Fruit fly (Drosophila melanogaster) whole organism, wandering third instar larva: ENCODE data around the gene CG42564.

Source experiments
- Abd-B ChIP-seq: fragments of >200 bp; optimal IDR thresholded peaks from 2 replicates; lab custom pipeline; 2017; ENCODE audit warnings: missing biosample characterization, missing genetic modification characterization
- CG32264 ChIP-seq: fragments of 200-800 bp; sonication (Bioruptor generic); optimal IDR thresholded peaks from 2 replicates; lab custom pipeline; 2016; ENCODE audit warnings: missing biosample characterization, missing genetic modification characterization
- CG9705 ChIP-seq: fragments of 200-800 bp; sonication (Bioruptor generic); optimal IDR thresholded peaks from 2 replicates; lab custom pipeline; 2018; ENCODE audit warnings: missing biosample characterization, mild to moderate bottlenecking, missing genetic modification characterization
- CrebA ChIP-seq: fragments of 200-800 bp; sonication (Bioruptor generic); optimal IDR thresholded peaks from 2 replicates; lab custom pipeline; 2016; ENCODE audit warnings: missing biosample characterization, mild to moderate bottlenecking, missing genetic modification characterization, borderline replicate concordance
- Dfd ChIP-seq: fragments of >200 bp; optimal IDR thresholded peaks from 2 replicates; lab custom pipeline; 2017; ENCODE audit warnings: missing biosample characterization, missing genetic modification characterization
- Dif ChIP-seq: fragments of 200-275, 200-300 bp; sonication (Bioruptor generic); optimal IDR thresholded peaks from 2 replicates; lab custom pipeline; 2018; ENCODE audit warnings: missing biosample characterization, missing genetic modification characterization; ENCODE audit not compliant: partially characterized antibody
- GATAd ChIP-seq: sonication (Bioruptor generic); optimal IDR thresholded peaks from 2 replicates; lab custom pipeline; 2016; ENCODE audit warnings: missing biosample characterization, missing genetic modification characterization
- HLH106 ChIP-seq: fragments of 200-800 bp; optimal IDR thresholded peaks from 3 replicates; lab custom pipeline; 2019; ENCODE audit warnings: missing biosample characterization, mild to moderate bottlenecking, missing genetic modification characterization, moderate library complexity
- Hnf4 ChIP-seq: fragments of 200-800 bp; sonication (Bioruptor generic); optimal IDR thresholded peaks from 2 replicates; lab custom pipeline; 2016; ENCODE audit warnings: missing biosample characterization, mild to moderate bottlenecking, missing genetic modification characterization
- Hr78 ChIP-seq: fragments of >200 bp; optimal IDR thresholded peaks from 2 replicates; lab custom pipeline; 2017; ENCODE audit warnings: missing biosample characterization, missing genetic modification characterization
- Hr83 ChIP-seq: fragments of 200-300 bp; sonication (Bioruptor generic); optimal IDR thresholded peaks from 2 replicates; lab custom pipeline; 2016; ENCODE audit warnings: missing biosample characterization, mild to moderate bottlenecking, missing genetic modification characterization, moderate library complexity; ENCODE audit not compliant: poor library complexity, severe bottlenecking
- Jra ChIP-seq: sonication (Bioruptor generic); optimal IDR thresholded peaks from 2 replicates; lab custom pipeline; 2016; ENCODE audit warnings: missing biosample characterization, missing genetic modification characterization
- Mio ChIP-seq: sonication (Bioruptor generic); optimal IDR thresholded peaks from 2 replicates; lab custom pipeline; 2016; ENCODE audit warnings: missing biosample characterization, missing genetic modification characterization
- Myc ChIP-seq: fragments of >200 bp; optimal IDR thresholded peaks from 2 replicates; lab custom pipeline; 2017
- N ChIP-seq: fragments of >200 bp; optimal IDR thresholded peaks from 2 replicates; lab custom pipeline; 2018; ENCODE audit warnings: missing biosample characterization, missing external identifiers, missing genetic modification characterization
- OdsH ChIP-seq: fragments of 200-800 bp; sonication (Bioruptor generic); optimal IDR thresholded peaks from 2 replicates; lab custom pipeline; 2016; ENCODE audit warnings: missing biosample characterization, mild to moderate bottlenecking, missing genetic modification characterization
- Rel ChIP-seq, 2 experiments: fragments of 200-800 bp; sonication (Bioruptor generic) in 1 of 2; optimal IDR thresholded peaks; 2 replicates in 1 of 2; 3 replicates in 1 of 2; lab custom pipeline; 2016 to 2019; ENCODE audit warnings: mild to moderate bottlenecking in 2 of 2, missing biosample characterization in 2 of 2, missing genetic modification characterization in 2 of 2, moderate library complexity in 1 of 2
- Sp1 ChIP-seq: fragments of 200-800 bp; sonication (Bioruptor generic); optimal IDR thresholded peaks from 3 replicates; lab custom pipeline; 2019; ENCODE audit warnings: missing biosample characterization, mild to moderate bottlenecking, missing genetic modification characterization, moderate library complexity
- Vsx2 ChIP-seq: fragments of 200-300, 225-300 bp; sonication (Bioruptor generic); optimal IDR thresholded peaks from 2 replicates; lab custom pipeline; 2018; ENCODE audit warnings: missing biosample characterization, missing genetic modification characterization; ENCODE audit not compliant: partially characterized antibody
- br ChIP-seq: fragments of 200-800 bp; sonication (Bioruptor generic); optimal IDR thresholded peaks from 2 replicates; lab custom pipeline; 2016; ENCODE audit warnings: missing biosample characterization, missing genetic modification characterization
- brk ChIP-seq: fragments of 200-800 bp; sonication (Bioruptor generic); optimal IDR thresholded peaks from 2 replicates; lab custom pipeline; 2016; ENCODE audit warnings: missing biosample characterization, mild to moderate bottlenecking, missing genetic modification characterization
- dl ChIP-seq, 2 experiments: fragments of 175-275, 200-275 bp in 1 of 2; fragments of 200-275 bp in 1 of 2; sonication (Bioruptor generic); optimal IDR thresholded peaks; lab custom pipeline; 2018; ENCODE audit warnings: mild to moderate bottlenecking in 2 of 2, missing biosample characterization in 2 of 2, missing genetic modification characterization in 2 of 2, moderate library complexity in 2 of 2; ENCODE audit not compliant: partially characterized antibody in 2 of 2, insufficient read depth in 1 of 2
- dmrt93B ChIP-seq: fragments of 200-800 bp; sonication (Bioruptor generic); optimal IDR thresholded peaks from 2 replicates; lab custom pipeline; 2018; ENCODE audit warnings: missing biosample characterization, mild to moderate bottlenecking, missing genetic modification characterization
- dsf ChIP-seq: sonication (Bioruptor generic); optimal IDR thresholded peaks from 2 replicates; lab custom pipeline; 2016; ENCODE audit warnings: missing biosample characterization, missing genetic modification characterization, borderline replicate concordance
- ey ChIP-seq: fragments of 200-800 bp; sonication (Bioruptor generic); optimal IDR thresholded peaks from 2 replicates; lab custom pipeline; 2016; ENCODE audit warnings: missing biosample characterization, missing genetic modification characterization
- foxo ChIP-seq, 2 experiments: fragments of 200-800 bp; sonication (Bioruptor generic); optimal IDR thresholded peaks; 2 replicates in 1 of 2; 3 replicates in 1 of 2; lab custom pipeline; 2016 to 2017; ENCODE audit warnings: missing biosample characterization in 2 of 2, missing genetic modification characterization in 2 of 2
- fru ChIP-seq: fragments of 200-800 bp; sonication (Bioruptor generic); optimal IDR thresholded peaks from 3 replicates; lab custom pipeline; 2016; ENCODE audit warnings: missing biosample characterization, mild to moderate bottlenecking, missing genetic modification characterization
- h ChIP-seq: fragments of 200-800 bp; sonication (Bioruptor generic); optimal IDR thresholded peaks from 3 replicates; lab custom pipeline; 2016; ENCODE audit warnings: missing biosample characterization, mild to moderate bottlenecking, missing genetic modification characterization
- jim ChIP-seq: fragments of 175-275, 200-325 bp; sonication (Bioruptor generic); optimal IDR thresholded peaks from 2 replicates; lab custom pipeline; 2016; ENCODE audit warnings: missing biosample characterization, mild to moderate bottlenecking, missing genetic modification characterization
- lola ChIP-seq: fragments of >200 bp; optimal IDR thresholded peaks from 2 replicates; lab custom pipeline; 2017; ENCODE audit warnings: missing biosample characterization, missing genetic modification characterization
- pan ChIP-seq: fragments of >200 bp; optimal IDR thresholded peaks from 2 replicates; lab custom pipeline; 2017
- psq ChIP-seq: fragments of 200-800 bp; sonication (Bioruptor generic); optimal IDR thresholded peaks from 3 replicates; lab custom pipeline; 2017; ENCODE audit warnings: missing biosample characterization, mild to moderate bottlenecking, missing genetic modification characterization, moderate library complexity
- rgr ChIP-seq: fragments of 200-800 bp; sonication (Bioruptor generic); optimal IDR thresholded peaks from 3 replicates; lab custom pipeline; 2016; ENCODE audit warnings: missing biosample characterization, mild to moderate bottlenecking, missing genetic modification characterization
- sage ChIP-seq: fragments of 200-800 bp; sonication (Bioruptor generic); optimal IDR thresholded peaks from 2 replicates; lab custom pipeline; 2016; ENCODE audit warnings: missing biosample characterization, mild to moderate bottlenecking, missing genetic modification characterization
- sv ChIP-seq: fragments of 200-800 bp; sonication (Bioruptor generic); optimal IDR thresholded peaks from 3 replicates; lab custom pipeline; 2016; ENCODE audit warnings: missing biosample characterization, missing genetic modification characterization
- tai ChIP-seq: sonication (Bioruptor generic); optimal IDR thresholded peaks from 2 replicates; lab custom pipeline; 2016; ENCODE audit warnings: missing biosample characterization, missing genetic modification characterization
- usp ChIP-seq: fragments of >200 bp; optimal IDR thresholded peaks from 2 replicates; lab custom pipeline; 2017; ENCODE audit warnings: missing biosample characterization, missing genetic modification characterization
- woc ChIP-seq: sonication (Bioruptor generic); optimal IDR thresholded peaks from 2 replicates; lab custom pipeline; 2016; ENCODE audit warnings: missing biosample characterization, mild to moderate bottlenecking, missing genetic modification characterization

Gene CG42564

DNA sequence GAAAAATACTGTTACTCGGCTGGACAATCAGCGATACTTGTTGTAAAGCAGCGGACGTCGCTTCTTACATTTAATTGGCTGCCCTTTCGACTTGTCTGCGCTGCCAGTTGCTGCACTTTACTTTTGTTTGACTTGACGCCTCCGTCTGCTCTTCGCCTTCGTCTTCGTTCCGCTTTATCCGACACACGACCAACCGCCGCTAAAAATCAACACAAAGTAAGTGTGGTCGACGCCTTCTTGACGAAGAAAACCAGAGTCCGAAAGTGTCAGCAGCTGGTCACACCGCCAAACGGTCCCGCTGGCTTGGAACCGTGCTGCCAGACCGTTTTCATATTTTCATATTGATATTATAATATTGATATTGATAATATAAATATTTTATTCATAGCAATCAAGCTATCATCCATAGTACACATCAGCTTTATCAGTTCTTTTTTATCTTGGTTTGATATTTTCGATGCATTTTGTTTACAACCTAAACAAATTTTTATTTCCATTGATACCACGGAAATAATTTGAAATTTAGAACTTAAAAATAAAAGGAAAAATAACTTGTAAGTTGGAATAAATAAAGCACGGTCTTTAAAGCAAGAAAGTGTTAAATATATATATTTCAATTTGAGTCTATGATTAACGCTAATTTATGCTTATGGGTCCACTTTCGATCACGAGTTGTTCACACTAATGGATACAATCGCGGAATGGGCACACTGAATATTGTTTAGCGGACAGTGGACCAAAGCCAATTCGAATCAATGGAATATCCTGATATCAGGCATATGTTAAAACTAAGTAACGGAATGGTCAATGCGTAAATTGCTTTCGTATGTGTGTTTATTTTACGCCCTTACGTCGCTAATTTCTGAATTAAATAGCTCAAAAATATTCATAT lies 31.6 kb downstream of the CG42564 start, which contains the start of gene Dmtn:
TSS of gene Dmtn (minus strand) at position 222 of the 892 bp plus-strand sequence.
- TF ChIP-seq pan (lab: Kevin White, UChicago) (no peak), tai (GFP tag; lab: Kevin White, UChicago) (no peak), Hr78 (GFP tag; lab: Kevin White, UChicago) (no peak), foxo (GFP tag; optimal IDR thresholded peaks at IDR 0.05; lab: Kevin White, UChicago) (no peak), psq (GFP tag; lab: Kevin White, UChicago) (no peak), usp (no peak), CG9705 (GFP tag; lab: Kevin White, UChicago) (no peak), Hr83 (peak; percentile 62), fru (GFP tag; lab: Kevin White, UChicago) (no peak), br (GFP tag; lab: Kevin White, UChicago) (peak; percentile 40), Myc (lab: Kevin White, UChicago) (no peak), dmrt93B (GFP tag; lab: Kevin White, UChicago) (no peak), Dif (GFP tag; lab: Kevin White, UChicago) (peak; percentile 45), Rel (GFP tag; optimal IDR thresholded peaks at IDR 0.05; lab: Kevin White, UChicago) (no peak), Rel (tag; optimal IDR thresholded peaks at IDR 0.05; lab: Kevin White, UChicago) (peak; percentile 42), Dfd (GFP tag; lab: Kevin White, UChicago) (no peak), Abd-B (GFP tag; lab: Kevin White, UChicago) (no peak), GATAd (no peak), dsf (GFP tag; lab: Kevin White, UChicago) (no peak), jim (GFP tag; lab: Kevin White, UChicago) (peak; percentile 18), Mio (no peak), CrebA (GFP tag; lab: Kevin White, UChicago) (no peak), ey (GFP tag; lab: Kevin White, UChicago) (no peak), lola (no peak), woc (GFP tag; lab: Kevin White, UChicago) (peak; percentile 44), HLH106 (tag; lab: Kevin White, UChicago) (peak; percentile 37), N (GFP tag; lab: Kevin White, UChicago) (no peak), sv (GFP tag; lab: Kevin White, UChicago) (no peak), brk (GFP tag; lab: Kevin White, UChicago) (peak; percentile 1), rgr (no peak), dl (GFP tag; optimal IDR thresholded peaks at IDR 0.05; lab: Kevin White, UChicago; ENCODE audit: insufficient read depth in 1 of 2, partially characterized antibody in 2 of 2) (peak in 1 of 2 experiments; percentile 12), h (GFP tag; lab: Kevin White, UChicago) (peak; percentile 25), Hnf4 (GFP tag; lab: Kevin White, UChicago) (peak; percentile 47), OdsH (GFP tag; lab: Kevin White, UChicago) (no peak), Jra (GFP tag; lab: Kevin White, UChicago) (no peak), sage (GFP tag; lab: Kevin White, UChicago) (no peak), Sp1 (GFP tag; lab: Kevin White, UChicago) (peak; percentile 31), Vsx2 (GFP tag; lab: Kevin White, UChicago) (peak; percentile 58), CG32264 (GFP tag; lab: Kevin White, UChicago) (no peak)

- TF ChIP-seq Rel (GFP tag; optimal IDR thresholded peaks at IDR 0.05; lab: Kevin White, UChicago): no peak
- TF ChIP-seq Rel (tag; optimal IDR thresholded peaks at IDR 0.05; lab: Kevin White, UChicago): peak; percentile 34
- TF ChIP-seq ey (GFP tag; lab: Kevin White, UChicago): no peak
- TF ChIP-seq h (GFP tag; lab: Kevin White, UChicago): no peak
- peak; percentile 99 for TF ChIP-seq psq (GFP tag; lab: Kevin White, UChicago)
- no peak for TF ChIP-seq Abd-B (GFP tag; lab: Kevin White, UChicago)
- TF ChIP-seq Dif (GFP tag; lab: Kevin White, UChicago): peak; percentile 5
- peak; percentile 16 for TF ChIP-seq Vsx2 (GFP tag; lab: Kevin White, UChicago)
- TF ChIP-seq foxo (GFP tag; optimal IDR thresholded peaks at IDR 0.05; lab: Kevin White, UChicago): no peak
- no peak for TF ChIP-seq dl (GFP tag; optimal IDR thresholded peaks at IDR 0.05; lab: Kevin White, UChicago; ENCODE audit: insufficient read depth in 1 of 2, partially characterized antibody in 2 of 2)
- no peak for TF ChIP-seq dmrt93B (GFP tag; lab: Kevin White, UChicago)
- TF ChIP-seq HLH106 (tag; lab: Kevin White, UChicago): no peak
- TF ChIP-seq tai (GFP tag; lab: Kevin White, UChicago): no peak
- no peak for TF ChIP-seq lola
- peak; percentile 20 for TF ChIP-seq sv (GFP tag; lab: Kevin White, UChicago)
- no peak for TF ChIP-seq usp
- TF ChIP-seq Dfd (GFP tag; lab: Kevin White, UChicago): peak; percentile 14
- no peak for TF ChIP-seq br (GFP tag; lab: Kevin White, UChicago)
- no peak for TF ChIP-seq Myc (lab: Kevin White, UChicago)
- TF ChIP-seq dsf (GFP tag; lab: Kevin White, UChicago): no peak
- no peak for TF ChIP-seq OdsH (GFP tag; lab: Kevin White, UChicago)
- no peak for TF ChIP-seq N (GFP tag; lab: Kevin White, UChicago)
- no peak for TF ChIP-seq CG32264 (GFP tag; lab: Kevin White, UChicago)
- no peak for TF ChIP-seq Mio
- peak; percentile 22 for TF ChIP-seq woc (GFP tag; lab: Kevin White, UChicago)
- TF ChIP-seq CrebA (GFP tag; lab: Kevin White, UChicago): no peak
- TF ChIP-seq Sp1 (GFP tag; lab: Kevin White, UChicago): peak; percentile 42
- no peak for TF ChIP-seq Hr78 (GFP tag; lab: Kevin White, UChicago)
- TF ChIP-seq Jra (GFP tag; lab: Kevin White, UChicago): no peak
- TF ChIP-seq CG9705 (GFP tag; lab: Kevin White, UChicago): no peak
- TF ChIP-seq Hnf4 (GFP tag; lab: Kevin White, UChicago): no peak
- no peak for TF ChIP-seq pan (lab: Kevin White, UChicago)
- no peak for TF ChIP-seq fru (GFP tag; lab: Kevin White, UChicago)
- peak; percentile 19 for TF ChIP-seq brk (GFP tag; lab: Kevin White, UChicago)
- TF ChIP-seq sage (GFP tag; lab: Kevin White, UChicago): no peak
- TF ChIP-seq jim (GFP tag; lab: Kevin White, UChicago): no peak
- TF ChIP-seq GATAd: no peak
These were observed 32.4 kb downstream of the CG42564 start, which contains the start of gene gpp for dm6 chr3R:6406566-6407098. Gene gpp (plus strand): TSS chr3R:6406855.
